Worm (Caenorhabditis elegans): Measurements from ENCODE around the gene idi-1.

DNA sequence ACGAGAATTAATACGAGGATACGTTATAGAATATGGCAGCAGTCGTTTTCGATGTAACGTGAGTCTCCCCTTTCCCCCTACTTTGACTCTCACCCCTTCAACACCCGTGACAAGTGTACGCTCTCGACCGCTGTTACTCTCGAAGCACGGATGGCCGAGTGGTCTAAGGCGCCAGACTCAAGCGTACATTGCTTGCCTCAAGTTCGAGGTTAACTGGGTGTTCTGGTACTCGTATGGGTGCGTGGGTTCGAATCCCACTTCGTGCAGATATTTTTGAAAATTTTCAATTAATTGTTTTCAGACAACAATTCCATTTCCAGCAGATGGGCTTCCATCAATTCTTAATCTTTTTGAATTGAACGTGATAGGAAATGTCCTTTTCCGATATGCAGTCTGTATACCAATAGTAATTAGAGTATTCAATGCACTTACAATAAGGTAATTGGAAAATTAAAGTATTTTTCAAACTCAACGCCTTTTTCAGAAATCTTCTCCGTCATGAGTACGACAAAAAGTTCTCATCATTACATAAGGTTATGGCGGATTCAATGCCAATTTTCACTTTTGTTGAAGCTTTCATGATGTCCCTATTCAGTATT is 18.1 kb downstream of the idi-1 start:
- TF ChIP-seq daf-12 (tag; optimal IDR thresholded peaks at IDR 0.05): no peak
- TF ChIP-seq lin-15B (tag; optimal IDR thresholded peaks at IDR 0.05): peak; percentile 36
- no peak for TF ChIP-seq nhr-11 (tag; optimal IDR thresholded peaks at IDR 0.05)
- no peak for TF ChIP-seq ceh-82 (tag; optimal IDR thresholded peaks at IDR 0.05)
- no peak for TF ChIP-seq ZK546.5 (tag; optimal IDR thresholded peaks at IDR 0.05)
- no peak for TF ChIP-seq ztf-11 (tag; optimal IDR thresholded peaks at IDR 0.05)
- no peak for TF ChIP-seq nhr-77 (tag; optimal IDR thresholded peaks at IDR 0.05)
- TF ChIP-seq nhr-28 (tag; optimal IDR thresholded peaks at IDR 0.05): no peak
